Fruit fly (Drosophila melanogaster) Kc167 (cell line): ENCODE measurements around the gene CG3091.

Experiments
- Myc ChIP-seq: fragments of >200 bp; optimal IDR thresholded peaks from 2 replicates; lab custom pipeline; 2017; ENCODE audit warnings: missing external identifiers
- Sin3A ChIP-seq: fragments of >200 bp; optimal IDR thresholded peaks from 2 replicates; lab custom pipeline; 2018; ENCODE audit warnings: missing external identifiers
- h ChIP-seq: fragments of >200 bp; optimal IDR thresholded peaks from 3 replicates; lab custom pipeline; 2018; ENCODE audit warnings: missing external identifiers
- insv ChIP-seq: fragments of >200 bp; optimal IDR thresholded peaks from 3 replicates; lab custom pipeline; 2018; ENCODE audit warnings: missing external identifiers
- psq ChIP-seq: fragments of >200 bp; optimal IDR thresholded peaks from 2 replicates; lab custom pipeline; 2017; ENCODE audit warnings: missing external identifiers
- ttk ChIP-seq: sonication (Bioruptor generic); optimal IDR thresholded peaks from 2 replicates; lab custom pipeline; 2017; ENCODE audit warnings: missing external identifiers

CG3091 gene

DNA sequence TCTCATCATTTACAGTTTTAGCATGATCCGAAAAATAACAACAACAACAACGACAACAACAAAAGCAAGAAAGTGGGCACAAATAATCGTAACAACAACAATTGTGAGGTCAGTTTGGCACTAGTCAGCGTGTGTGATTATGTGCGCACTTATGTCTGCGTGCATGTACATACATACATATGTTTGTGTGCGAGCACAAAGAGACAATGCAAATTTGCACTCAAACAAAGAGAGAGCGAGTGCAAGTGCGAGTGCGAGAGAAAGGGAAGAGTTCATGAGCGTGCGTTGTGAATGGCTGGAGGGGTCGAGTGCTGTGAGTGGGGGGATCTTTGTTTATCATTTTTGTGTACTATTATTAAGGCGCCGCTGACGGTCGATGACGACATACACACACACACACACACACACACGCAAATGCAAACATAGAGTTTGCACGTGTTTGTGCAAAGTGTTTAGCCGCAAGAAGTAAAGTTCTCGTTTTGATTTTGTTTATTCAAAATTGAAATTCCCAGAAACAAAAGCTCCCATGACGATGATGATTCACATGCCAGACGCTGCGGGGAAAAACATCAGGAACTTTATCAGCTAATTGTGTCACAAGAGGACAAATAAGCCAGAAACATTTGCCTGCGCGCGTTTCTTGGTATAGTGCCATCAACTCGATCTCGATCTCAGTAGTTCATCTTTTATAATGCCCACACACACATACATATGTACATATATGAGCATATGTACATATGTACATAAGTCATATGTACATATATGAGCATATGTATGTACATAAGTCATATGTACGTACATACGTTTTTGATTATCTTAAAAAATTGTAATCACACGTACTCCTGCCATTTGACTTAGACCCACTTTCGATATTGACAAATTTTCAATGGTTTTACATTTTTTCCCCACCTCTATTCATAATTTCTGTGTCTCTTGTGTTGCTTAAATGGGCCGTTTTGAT lies 40.8 kb upstream of the CG3091 start:
- TF ChIP-seq ttk (lab: Kevin White, UChicago) (no peak), psq (lab: Kevin White, UChicago) (no peak), h (lab: Kevin White, UChicago) (no peak), Myc (lab: Kevin White, UChicago) (no peak), insv (no peak), Sin3A (lab: Kevin White, UChicago) (no peak)

DNA sequence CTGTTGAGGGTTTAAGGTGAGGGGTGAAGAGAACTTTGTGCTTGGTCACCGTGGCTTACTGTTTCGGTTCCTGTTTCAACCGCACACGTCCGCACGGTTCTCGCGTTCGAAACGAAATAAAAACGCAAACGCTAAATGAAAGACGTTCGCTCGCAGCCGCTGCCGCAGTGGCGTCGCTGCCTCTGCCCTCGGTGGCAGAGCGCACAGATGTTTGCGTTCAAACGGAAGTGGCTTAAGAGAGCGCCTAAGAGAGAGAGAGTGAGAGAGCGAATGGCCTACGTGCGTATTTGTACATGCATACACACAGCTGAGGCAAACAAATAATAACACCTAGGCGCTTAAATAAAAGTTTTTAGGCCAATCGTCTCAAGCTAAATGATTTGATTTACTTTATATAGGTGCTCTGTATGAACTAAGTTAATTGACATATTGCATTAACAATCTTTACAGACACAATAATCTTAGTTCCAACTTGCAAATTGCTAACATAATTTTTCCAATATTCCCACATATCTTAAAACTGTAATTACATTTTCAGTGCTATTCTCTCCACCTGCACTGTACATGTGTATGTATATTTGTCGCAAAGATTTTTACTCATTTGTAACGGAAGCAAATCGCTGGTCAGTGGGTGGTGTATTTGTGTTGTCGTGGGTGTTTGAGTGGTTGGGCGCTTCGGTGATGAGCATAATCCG lies 39.4 kb upstream of the CG3091 start, which contains the start of gene CG2865:
Gene CG2865, minus strand, starts transcription at position 118 of the 695 bp plus-strand sequence.
- TF ChIP-seq insv (no peak), h (lab: Kevin White, UChicago) (no peak), psq (lab: Kevin White, UChicago) (no peak), Sin3A (lab: Kevin White, UChicago) (no peak), ttk (lab: Kevin White, UChicago) (no peak), Myc (lab: Kevin White, UChicago) (no peak)

- TF ChIP-seq h (lab: Kevin White, UChicago) (no peak), Sin3A (lab: Kevin White, UChicago) (no peak), ttk (lab: Kevin White, UChicago) (no peak), psq (lab: Kevin White, UChicago) (no peak), Myc (lab: Kevin White, UChicago) (no peak), insv (no peak)
Observed at dm6 chrX:2292410-2292809, 38.4 kb upstream of the CG3091 start.

- no peak for TF ChIP-seq ttk (lab: Kevin White, UChicago)
- TF ChIP-seq psq (lab: Kevin White, UChicago) = no peak
- no peak for TF ChIP-seq insv
- no peak for TF ChIP-seq Myc (lab: Kevin White, UChicago)
- no peak for TF ChIP-seq h (lab: Kevin White, UChicago)
- no peak for TF ChIP-seq Sin3A (lab: Kevin White, UChicago)
Observed at dm6 chrX:2291023-2291422, 37.0 kb upstream of the CG3091 start.

dm6 chrX:2289134-2289533 lies 35.1 kb upstream of the CG3091 start:
- TF ChIP-seq h (lab: Kevin White, UChicago) (no peak), psq (lab: Kevin White, UChicago) (no peak), ttk (lab: Kevin White, UChicago) (no peak), Myc (lab: Kevin White, UChicago) (no peak), Sin3A (lab: Kevin White, UChicago) (no peak), insv (no peak)

- no peak for TF ChIP-seq Myc (lab: Kevin White, UChicago)
- no peak for TF ChIP-seq h (lab: Kevin White, UChicago)
- no peak for TF ChIP-seq ttk (lab: Kevin White, UChicago)
- TF ChIP-seq psq (lab: Kevin White, UChicago) = no peak
- TF ChIP-seq Sin3A (lab: Kevin White, UChicago) = no peak
- TF ChIP-seq insv = no peak
Observed at dm6 chrX:2288327-2288726, 34.3 kb upstream of the CG3091 start.

dm6 chrX:2286985-2287384 lies 33.0 kb upstream of the CG3091 start:
- TF ChIP-seq Sin3A (lab: Kevin White, UChicago) (no peak), ttk (lab: Kevin White, UChicago) (no peak), insv (no peak), h (lab: Kevin White, UChicago) (no peak), Myc (lab: Kevin White, UChicago) (no peak), psq (lab: Kevin White, UChicago) (no peak)

DNA sequence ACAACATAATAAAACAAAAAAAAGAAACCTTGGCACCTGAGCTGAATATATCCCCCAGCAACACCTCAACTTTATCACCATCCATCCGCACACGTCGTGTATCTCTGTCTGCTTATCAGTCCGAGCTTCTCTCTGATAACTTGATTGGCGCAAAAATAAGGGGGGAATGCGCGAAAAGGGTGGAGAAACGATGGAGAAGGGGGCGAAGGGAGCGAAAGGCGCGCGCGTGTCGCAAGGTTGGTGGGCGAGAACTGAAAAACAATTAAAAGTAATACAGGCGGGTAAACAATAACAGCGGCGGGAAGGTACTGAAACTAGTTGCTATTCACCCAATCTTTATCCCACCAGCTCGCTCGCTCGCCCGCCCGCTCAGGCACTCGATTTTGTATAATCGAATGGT lies 32.3 kb upstream of the CG3091 start:
- TF ChIP-seq insv (no peak), h (lab: Kevin White, UChicago) (no peak), Myc (lab: Kevin White, UChicago) (no peak), ttk (lab: Kevin White, UChicago) (no peak), psq (lab: Kevin White, UChicago) (no peak), Sin3A (lab: Kevin White, UChicago) (no peak)

DNA sequence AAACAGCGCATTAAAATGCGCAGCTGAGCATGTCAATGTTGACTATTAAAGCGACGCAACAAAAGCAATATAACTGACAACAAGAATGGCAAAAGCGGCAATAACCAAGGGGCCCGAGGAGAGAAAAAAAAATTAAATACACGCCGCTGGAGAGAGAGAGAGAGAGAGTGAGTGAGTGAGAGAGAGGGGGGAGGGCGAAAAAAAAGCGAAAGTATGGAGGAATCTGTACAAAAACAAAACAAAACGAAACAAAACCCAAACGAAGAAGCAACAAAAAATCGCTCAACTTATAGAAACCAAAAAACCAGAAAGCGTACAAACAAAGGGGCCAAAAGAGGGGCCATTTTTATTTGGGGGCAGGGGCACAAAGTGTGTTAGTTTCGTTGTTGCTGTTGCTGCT lies 29.5 kb upstream of the CG3091 start:
- no peak for TF ChIP-seq insv
- no peak for TF ChIP-seq h (lab: Kevin White, UChicago)
- no peak for TF ChIP-seq Sin3A (lab: Kevin White, UChicago)
- TF ChIP-seq ttk (lab: Kevin White, UChicago) = no peak
- no peak for TF ChIP-seq Myc (lab: Kevin White, UChicago)
- TF ChIP-seq psq (lab: Kevin White, UChicago) = no peak

dm6 chrX:2278782-2279304 lies 24.8 kb upstream of the CG3091 start:
- TF ChIP-seq ttk (lab: Kevin White, UChicago) = no peak
- no peak for TF ChIP-seq h (lab: Kevin White, UChicago)
- TF ChIP-seq insv = no peak
- no peak for TF ChIP-seq Sin3A (lab: Kevin White, UChicago)
- no peak for TF ChIP-seq psq (lab: Kevin White, UChicago)
- TF ChIP-seq Myc (lab: Kevin White, UChicago) = no peak

- TF ChIP-seq psq (lab: Kevin White, UChicago) = no peak
- no peak for TF ChIP-seq h (lab: Kevin White, UChicago)
- TF ChIP-seq ttk (lab: Kevin White, UChicago) = no peak
- no peak for TF ChIP-seq Myc (lab: Kevin White, UChicago)
- no peak for TF ChIP-seq insv
- TF ChIP-seq Sin3A (lab: Kevin White, UChicago) = no peak
Observed at dm6 chrX:2275249-2275872, 21.4 kb upstream of the CG3091 start, which contains the start of gene Vml. Vml (plus strand) TSS chrX:2275822.
